Worm (Caenorhabditis elegans): Measurements from ENCODE around the gene par-3.

ce11 chrIII:5692690-5693089, 28.7 kb downstream of the par-3 start, which contains the start of the genes abi-1 and arle-14:
- TF ChIP-seq sea-1 (GFP tag; conservative IDR thresholded peaks at IDR 0.05) (no peak), ama-1 (optimal IDR thresholded peaks at IDR 0.05) (no peak), ets-7 (tag; optimal IDR thresholded peaks at IDR 0.05) (no peak)

All from whole organism, early embryonic.